Fruit fly (Drosophila melanogaster) whole organism, wandering third instar larva: ENCODE measurements around the gene CG18178.

ENCODE experiments used
- Abd-B ChIP-seq: fragments of >200 bp; optimal IDR thresholded peaks from 2 replicates; lab custom pipeline; 2017; ENCODE audit warnings: missing biosample characterization, missing genetic modification characterization
- CG32264 ChIP-seq: fragments of 200-800 bp; sonication (Bioruptor generic); optimal IDR thresholded peaks from 2 replicates; lab custom pipeline; 2016; ENCODE audit warnings: missing biosample characterization, missing genetic modification characterization
- CG9705 ChIP-seq: fragments of 200-800 bp; sonication (Bioruptor generic); optimal IDR thresholded peaks from 2 replicates; lab custom pipeline; 2018; ENCODE audit warnings: missing biosample characterization, mild to moderate bottlenecking, missing genetic modification characterization
- CrebA ChIP-seq: fragments of 200-800 bp; sonication (Bioruptor generic); optimal IDR thresholded peaks from 2 replicates; lab custom pipeline; 2016; ENCODE audit warnings: missing biosample characterization, mild to moderate bottlenecking, missing genetic modification characterization, borderline replicate concordance
- Dfd ChIP-seq: fragments of >200 bp; optimal IDR thresholded peaks from 2 replicates; lab custom pipeline; 2017; ENCODE audit warnings: missing biosample characterization, missing genetic modification characterization
- Dif ChIP-seq: fragments of 200-275, 200-300 bp; sonication (Bioruptor generic); optimal IDR thresholded peaks from 2 replicates; lab custom pipeline; 2018; ENCODE audit warnings: missing biosample characterization, missing genetic modification characterization; ENCODE audit not compliant: partially characterized antibody
- HLH106 ChIP-seq: fragments of 200-800 bp; optimal IDR thresholded peaks from 3 replicates; lab custom pipeline; 2019; ENCODE audit warnings: missing biosample characterization, mild to moderate bottlenecking, missing genetic modification characterization, moderate library complexity
- Hnf4 ChIP-seq: fragments of 200-800 bp; sonication (Bioruptor generic); optimal IDR thresholded peaks from 2 replicates; lab custom pipeline; 2016; ENCODE audit warnings: missing biosample characterization, mild to moderate bottlenecking, missing genetic modification characterization
- Hr78 ChIP-seq: fragments of >200 bp; optimal IDR thresholded peaks from 2 replicates; lab custom pipeline; 2017; ENCODE audit warnings: missing biosample characterization, missing genetic modification characterization
- Hr83 ChIP-seq: fragments of 200-300 bp; sonication (Bioruptor generic); optimal IDR thresholded peaks from 2 replicates; lab custom pipeline; 2016; ENCODE audit warnings: missing biosample characterization, mild to moderate bottlenecking, missing genetic modification characterization, moderate library complexity; ENCODE audit not compliant: poor library complexity, severe bottlenecking
- Myc ChIP-seq: fragments of >200 bp; optimal IDR thresholded peaks from 2 replicates; lab custom pipeline; 2017
- OdsH ChIP-seq: fragments of 200-800 bp; sonication (Bioruptor generic); optimal IDR thresholded peaks from 2 replicates; lab custom pipeline; 2016; ENCODE audit warnings: missing biosample characterization, mild to moderate bottlenecking, missing genetic modification characterization
- Rel ChIP-seq, 2 experiments: fragments of 200-800 bp; sonication (Bioruptor generic) in 1 of 2; optimal IDR thresholded peaks; 2 replicates in 1 of 2; 3 replicates in 1 of 2; lab custom pipeline; 2016 to 2019; ENCODE audit warnings: mild to moderate bottlenecking in 2 of 2, missing biosample characterization in 2 of 2, missing genetic modification characterization in 2 of 2, moderate library complexity in 1 of 2
- Sp1 ChIP-seq: fragments of 200-800 bp; sonication (Bioruptor generic); optimal IDR thresholded peaks from 3 replicates; lab custom pipeline; 2019; ENCODE audit warnings: missing biosample characterization, mild to moderate bottlenecking, missing genetic modification characterization, moderate library complexity
- Vsx2 ChIP-seq: fragments of 200-300, 225-300 bp; sonication (Bioruptor generic); optimal IDR thresholded peaks from 2 replicates; lab custom pipeline; 2018; ENCODE audit warnings: missing biosample characterization, missing genetic modification characterization; ENCODE audit not compliant: partially characterized antibody
- br ChIP-seq: fragments of 200-800 bp; sonication (Bioruptor generic); optimal IDR thresholded peaks from 2 replicates; lab custom pipeline; 2016; ENCODE audit warnings: missing biosample characterization, missing genetic modification characterization
- dl ChIP-seq, 2 experiments: fragments of 175-275, 200-275 bp in 1 of 2; fragments of 200-275 bp in 1 of 2; sonication (Bioruptor generic); optimal IDR thresholded peaks; lab custom pipeline; 2018; ENCODE audit warnings: mild to moderate bottlenecking in 2 of 2, missing biosample characterization in 2 of 2, missing genetic modification characterization in 2 of 2, moderate library complexity in 2 of 2; ENCODE audit not compliant: partially characterized antibody in 2 of 2, insufficient read depth in 1 of 2
- dmrt93B ChIP-seq: fragments of 200-800 bp; sonication (Bioruptor generic); optimal IDR thresholded peaks from 2 replicates; lab custom pipeline; 2018; ENCODE audit warnings: missing biosample characterization, mild to moderate bottlenecking, missing genetic modification characterization
- ey ChIP-seq: fragments of 200-800 bp; sonication (Bioruptor generic); optimal IDR thresholded peaks from 2 replicates; lab custom pipeline; 2016; ENCODE audit warnings: missing biosample characterization, missing genetic modification characterization
- foxo ChIP-seq, 2 experiments: fragments of 200-800 bp; sonication (Bioruptor generic); optimal IDR thresholded peaks; 2 replicates in 1 of 2; 3 replicates in 1 of 2; lab custom pipeline; 2016 to 2017; ENCODE audit warnings: missing biosample characterization in 2 of 2, missing genetic modification characterization in 2 of 2
- fru ChIP-seq: fragments of 200-800 bp; sonication (Bioruptor generic); optimal IDR thresholded peaks from 3 replicates; lab custom pipeline; 2016; ENCODE audit warnings: missing biosample characterization, mild to moderate bottlenecking, missing genetic modification characterization
- h ChIP-seq: fragments of 200-800 bp; sonication (Bioruptor generic); optimal IDR thresholded peaks from 3 replicates; lab custom pipeline; 2016; ENCODE audit warnings: missing biosample characterization, mild to moderate bottlenecking, missing genetic modification characterization
- jim ChIP-seq: fragments of 175-275, 200-325 bp; sonication (Bioruptor generic); optimal IDR thresholded peaks from 2 replicates; lab custom pipeline; 2016; ENCODE audit warnings: missing biosample characterization, mild to moderate bottlenecking, missing genetic modification characterization
- lola ChIP-seq: fragments of >200 bp; optimal IDR thresholded peaks from 2 replicates; lab custom pipeline; 2017; ENCODE audit warnings: missing biosample characterization, missing genetic modification characterization
- pan ChIP-seq: fragments of >200 bp; optimal IDR thresholded peaks from 2 replicates; lab custom pipeline; 2017
- psq ChIP-seq: fragments of 200-800 bp; sonication (Bioruptor generic); optimal IDR thresholded peaks from 3 replicates; lab custom pipeline; 2017; ENCODE audit warnings: missing biosample characterization, mild to moderate bottlenecking, missing genetic modification characterization, moderate library complexity
- rgr ChIP-seq: fragments of 200-800 bp; sonication (Bioruptor generic); optimal IDR thresholded peaks from 3 replicates; lab custom pipeline; 2016; ENCODE audit warnings: missing biosample characterization, mild to moderate bottlenecking, missing genetic modification characterization
- sage ChIP-seq: fragments of 200-800 bp; sonication (Bioruptor generic); optimal IDR thresholded peaks from 2 replicates; lab custom pipeline; 2016; ENCODE audit warnings: missing biosample characterization, mild to moderate bottlenecking, missing genetic modification characterization
- sv ChIP-seq: fragments of 200-800 bp; sonication (Bioruptor generic); optimal IDR thresholded peaks from 3 replicates; lab custom pipeline; 2016; ENCODE audit warnings: missing biosample characterization, missing genetic modification characterization
- usp ChIP-seq: fragments of >200 bp; optimal IDR thresholded peaks from 2 replicates; lab custom pipeline; 2017; ENCODE audit warnings: missing biosample characterization, missing genetic modification characterization
- woc ChIP-seq: sonication (Bioruptor generic); optimal IDR thresholded peaks from 2 replicates; lab custom pipeline; 2016; ENCODE audit warnings: missing biosample characterization, mild to moderate bottlenecking, missing genetic modification characterization

Gene CG18178

dm6 chr3L:9718929-9719328 lies at the start of gene CG18178, which contains the start of gene CG14174:
TSS of gene CG18178 (minus strand) at chr3L:9719144.
TSS of gene CG14174 (plus strand) at chr3L:9719328.
- TF ChIP-seq Myc (peak; percentile 90), rgr (peak; percentile 70), CG9705 (GFP tag; lab: Kevin White, UChicago) (peak; percentile 70), CrebA (GFP tag; lab: Kevin White, UChicago) (no peak), HLH106 (peak; percentile 84), h (peak; percentile 39), usp (no peak), foxo (GFP tag; optimal IDR thresholded peaks at IDR 0.05; lab: Kevin White, UChicago) (peak in 1 of 2 experiments; percentile 47), sv (GFP tag; lab: Kevin White, UChicago) (peak; percentile 38), dl (GFP tag; optimal IDR thresholded peaks at IDR 0.05; lab: Kevin White, UChicago; ENCODE audit: insufficient read depth in 1 of 2, partially characterized antibody in 2 of 2) (no peak), Dfd (GFP tag; lab: Kevin White, UChicago) (no peak), Rel (GFP tag; optimal IDR thresholded peaks at IDR 0.05; lab: Kevin White, UChicago) (no peak), Rel (tag; optimal IDR thresholded peaks at IDR 0.05; lab: Kevin White, UChicago) (peak; percentile 82), woc (no peak), jim (GFP tag; lab: Kevin White, UChicago) (no peak), OdsH (GFP tag; lab: Kevin White, UChicago) (peak; percentile 26), Vsx2 (GFP tag; lab: Kevin White, UChicago) (no peak), Abd-B (GFP tag; lab: Kevin White, UChicago) (no peak), br (GFP tag; lab: Kevin White, UChicago) (no peak), dmrt93B (GFP tag; lab: Kevin White, UChicago) (peak; percentile 48), Hnf4 (GFP tag; lab: Kevin White, UChicago) (no peak), psq (GFP tag; lab: Kevin White, UChicago) (peak; percentile 63), sage (GFP tag; lab: Kevin White, UChicago) (no peak), fru (GFP tag; lab: Kevin White, UChicago) (no peak), Sp1 (GFP tag; lab: Kevin White, UChicago) (peak; percentile 73), Hr83 (no peak)

- TF ChIP-seq CrebA (GFP tag; lab: Kevin White, UChicago) (no peak), jim (GFP tag; lab: Kevin White, UChicago) (no peak), sv (GFP tag; lab: Kevin White, UChicago) (no peak), sage (GFP tag; lab: Kevin White, UChicago) (no peak), fru (GFP tag; lab: Kevin White, UChicago) (no peak)
- TF ChIP-seq, all 38 proteins: peak for 0
Observed at dm6 chr3L:9768385-9768784, 49.4 kb upstream of the CG18178 start.

dm6 chr3L:9767636-9768358 lies 48.9 kb upstream of the CG18178 start:
- TF ChIP-seq HLH106 (no peak), Dif (GFP tag; lab: Kevin White, UChicago) (peak; percentile 23), CG32264 (GFP tag; lab: Kevin White, UChicago) (no peak), foxo (GFP tag; optimal IDR thresholded peaks at IDR 0.05; lab: Kevin White, UChicago) (no peak), pan (lab: Kevin White, UChicago) (no peak), Hr83 (no peak), fru (GFP tag; lab: Kevin White, UChicago) (no peak), Hr78 (no peak), dl (GFP tag; optimal IDR thresholded peaks at IDR 0.05; lab: Kevin White, UChicago; ENCODE audit: insufficient read depth in 1 of 2, partially characterized antibody in 2 of 2) (peak in 1 of 2 experiments; percentile 5)

dm6 chr3L:9766364-9766763 lies 47.4 kb upstream of the CG18178 start:
- TF ChIP-seq Rel (GFP tag; optimal IDR thresholded peaks at IDR 0.05; lab: Kevin White, UChicago) (no peak), Rel (tag; optimal IDR thresholded peaks at IDR 0.05; lab: Kevin White, UChicago) (peak; percentile 76), CG32264 (GFP tag; lab: Kevin White, UChicago) (no peak)
- TF ChIP-seq, all 38 proteins: peak for 1

dm6 chr3L:9765710-9766005 lies 46.7 kb upstream of the CG18178 start:
- TF ChIP-seq Hr83 (no peak), CG32264 (GFP tag; lab: Kevin White, UChicago) (no peak), lola (no peak), Vsx2 (GFP tag; lab: Kevin White, UChicago) (no peak), ey (GFP tag; lab: Kevin White, UChicago) (no peak)
- TF ChIP-seq, all 38 proteins: peak for 0
